Worm (Caenorhabditis elegans) whole organism, L4 larva: Measurements from ENCODE around the gene madf-9.
A peak's percentile ranks its signal among the peaks of the same experiment; 100 is the strongest.

ENCODE experiments used
- D1046.2 ChIP-seq: fragments of 200-800 bp; sonication (Bioruptor generic); IDR thresholded peaks from 2 replicates; pipeline ENCODE4 v1.3.6; 2022; ENCODE audit warnings: missing genetic modification characterization, missing compliant biosample characterization
- F10B5.3 ChIP-seq: sonication (generic microtip); optimal IDR thresholded peaks from 2 replicates; lab custom pipeline; 2016; ENCODE audit warnings: mild to moderate bottlenecking, missing genetic modification characterization, missing compliant biosample characterization
- F49E8.2 ChIP-seq: sonication (generic microtip); optimal IDR thresholded peaks from 2 replicates; lab custom pipeline; 2016; ENCODE audit warnings: missing compliant biosample characterization, mild to moderate bottlenecking, missing genetic modification characterization, borderline replicate concordance
- R02D3.7 ChIP-seq: fragments of 150-350 bp; sonication (generic microtip); optimal IDR thresholded peaks from 3 replicates; lab custom pipeline; 2014; ENCODE audit warnings: missing biosample characterization, missing genetic modification characterization
- T20F7.1 ChIP-seq: fragments of 200-800 bp; sonication (Bioruptor generic); optimal IDR thresholded peaks from 2 replicates; lab custom pipeline; 2018; ENCODE audit warnings: mild to moderate bottlenecking, missing genetic modification characterization, missing compliant biosample characterization
- Y48G9A.11 ChIP-seq: fragments of 200-800 bp; sonication (Bioruptor generic); IDR thresholded peaks from 2 replicates; pipeline ENCODE4 v1.3.6; 2022; ENCODE audit warnings: missing genetic modification reagents, missing genetic modification characterization, missing compliant biosample characterization
- Y5F2A.4 ChIP-seq: fragments of 200-800 bp; sonication (Bioruptor generic); optimal IDR thresholded peaks from 2 replicates; lab custom pipeline; 2018; ENCODE audit warnings: mild to moderate bottlenecking, missing genetic modification characterization, missing compliant biosample characterization
- Y75B8A.6 ChIP-seq: fragments of 200-800 bp; sonication (Bioruptor generic); IDR thresholded peaks from 2 replicates; pipeline ENCODE4 v1.3.6; 2022; ENCODE audit warnings: missing genetic modification reagents, missing genetic modification characterization, missing compliant biosample characterization
- aha-1 ChIP-seq: fragments of 150-350 bp; peaks from one replicate; lab custom pipeline; 2014; ENCODE audit warnings: missing biosample characterization, missing genetic modification characterization
- ama-1 ChIP-seq: fragments of 150-350 bp; optimal IDR thresholded peaks from 2 replicates; lab custom pipeline; 2014; ENCODE audit warnings: inconsistent platforms, mixed read lengths
- ceh-20 ChIP-seq: fragments of 200-800 bp; sonication (Bioruptor generic); IDR thresholded peaks from 2 replicates; pipeline ENCODE4 v1.3.6; 2022; ENCODE audit warnings: missing genetic modification reagents, missing genetic modification characterization, missing compliant biosample characterization
- daf-16 ChIP-seq, 3 experiments: sonication (generic microtip); optimal IDR thresholded peaks; 2 replicates each; lab custom pipeline; 2016 to 2017; ENCODE audit warnings: missing genetic modification characterization in 3 of 3, missing genetic modification reagents in 3 of 3, mild to moderate bottlenecking in 2 of 3, missing compliant biosample characterization in 2 of 3, missing biosample characterization in 1 of 3, moderate library complexity in 1 of 3
- dve-1 ChIP-seq: sonication (generic microtip); optimal IDR thresholded peaks from 2 replicates; lab custom pipeline; 2017; ENCODE audit warnings: antibody characterized with exemption, mild to moderate bottlenecking, missing genetic modification characterization, missing compliant biosample characterization; ENCODE audit not compliant: insufficient read depth
- egl-27 ChIP-seq: sonication (generic microtip); optimal IDR thresholded peaks from 3 replicates; lab custom pipeline; 2017; ENCODE audit warnings: missing biosample characterization, missing genetic modification reagents, missing genetic modification characterization
- fkh-10 ChIP-seq: fragments of 150-350 bp; optimal IDR thresholded peaks from 2 replicates; lab custom pipeline; 2014; ENCODE audit warnings: missing biosample characterization, missing genetic modification reagents, missing genetic modification characterization
- hif-1 ChIP-seq, 2 experiments: sonication (generic microtip); optimal IDR thresholded peaks; 2 replicates each; lab custom pipeline; 2016 to 2017; ENCODE audit warnings: missing compliant biosample characterization in 2 of 2, missing genetic modification characterization in 2 of 2, missing genetic modification reagents in 2 of 2, missing genotype in 2 of 2, mild to moderate bottlenecking in 1 of 2
- hlh-11 ChIP-seq: fragments of 200-800 bp; sonication (Bioruptor generic); optimal IDR thresholded peaks from 2 replicates; lab custom pipeline; 2018; ENCODE audit warnings: mild to moderate bottlenecking, missing genetic modification characterization, missing compliant biosample characterization
- hlh-30 ChIP-seq: sonication (generic microtip); optimal IDR thresholded peaks from 2 replicates; lab custom pipeline; 2017; ENCODE audit warnings: antibody characterized with exemption, mild to moderate bottlenecking, missing genetic modification characterization, missing compliant biosample characterization; ENCODE audit not compliant: insufficient read depth
- lim-7 ChIP-seq: fragments of 200-800 bp; sonication (Bioruptor generic); IDR thresholded peaks from 2 replicates; pipeline ENCODE4 v1.3.6; 2022; ENCODE audit warnings: missing genetic modification characterization, missing compliant biosample characterization
- lin-13 ChIP-seq: fragments of 150-350 bp; optimal IDR thresholded peaks from 2 replicates; lab custom pipeline; 2014; ENCODE audit warnings: missing biosample characterization, missing genetic modification reagents, missing genetic modification characterization
- lin-38 ChIP-seq: fragments of 200-800 bp; sonication (Bioruptor generic); IDR thresholded peaks from 2 replicates; pipeline ENCODE4 v1.3.6; 2022; ENCODE audit warnings: missing genetic modification reagents, missing genetic modification characterization, missing compliant biosample characterization
- mdl-1 ChIP-seq, 2 experiments: fragments of 150-350 bp in 1 of 2; sonication (generic microtip) in 1 of 2; optimal IDR thresholded peaks; 2 replicates each; lab custom pipeline; 2014 to 2017; ENCODE audit warnings: missing biosample characterization in 2 of 2, missing genetic modification characterization in 2 of 2
- nhr-11 ChIP-seq: fragments of 150-350 bp; optimal IDR thresholded peaks from 2 replicates; lab custom pipeline; 2014; ENCODE audit warnings: missing biosample characterization, missing genetic modification characterization
- nhr-111 ChIP-seq: fragments of 200-800 bp; sonication (Bioruptor generic); optimal IDR thresholded peaks from 2 replicates; lab custom pipeline; 2018; ENCODE audit warnings: mild to moderate bottlenecking, missing genetic modification characterization, missing compliant biosample characterization
- nhr-237 ChIP-seq: sonication (generic microtip); optimal IDR thresholded peaks from 2 replicates; lab custom pipeline; 2017; ENCODE audit warnings: missing biosample characterization, missing genetic modification characterization
- nhr-28 ChIP-seq: fragments of 150-350 bp; optimal IDR thresholded peaks from 2 replicates; lab custom pipeline; 2014; ENCODE audit warnings: missing biosample characterization, missing genetic modification characterization
- nhr-42 ChIP-seq: fragments of 200-800 bp; sonication (Bioruptor generic); IDR thresholded peaks from 2 replicates; pipeline ENCODE4 v1.3.6; 2022; ENCODE audit warnings: missing genetic modification characterization, missing compliant biosample characterization
- nhr-76 ChIP-seq: fragments of 150-350 bp; optimal IDR thresholded peaks from 2 replicates; lab custom pipeline; 2014; ENCODE audit warnings: missing biosample characterization, missing genetic modification characterization
- set-16 ChIP-seq: fragments of 200-800 bp; sonication (Bioruptor generic); IDR thresholded peaks from 2 replicates; pipeline ENCODE4 v1.3.6; 2022; ENCODE audit warnings: missing genetic modification reagents, missing genetic modification characterization, missing compliant biosample characterization
- skn-1 ChIP-seq: fragments of 150-350 bp; optimal IDR thresholded peaks from 2 replicates; lab custom pipeline; 2014; ENCODE audit warnings: missing biosample characterization, missing genetic modification characterization
- spr-3 ChIP-seq: fragments of 200-800 bp; sonication (Bioruptor generic); optimal IDR thresholded peaks from 2 replicates; lab custom pipeline; 2018; ENCODE audit warnings: mild to moderate bottlenecking, missing genetic modification characterization, missing compliant biosample characterization
- tra-1 ChIP-seq: fragments of 200-800 bp; sonication (Bioruptor generic); IDR thresholded peaks from 2 replicates; pipeline ENCODE4 v1.3.6; 2022; ENCODE audit warnings: missing genetic modification reagents, missing genetic modification characterization, missing compliant biosample characterization
- unc-62 ChIP-seq, 3 experiments: fragments of 150-350 bp in 1 of 3; sonication (generic microtip); optimal IDR thresholded peaks in 2 of 3; peaks in 1 of 3; 1 replicate in 1 of 3; 2 replicates in 2 of 3; lab custom pipeline; 2014 to 2017; ENCODE audit warnings: missing biosample characterization in 3 of 3, missing genetic modification characterization in 3 of 3, missing genetic modification reagents in 3 of 3, missing genotype in 1 of 3
- zfp-2 ChIP-seq: sonication (generic microtip); optimal IDR thresholded peaks from 2 replicates; lab custom pipeline; 2016; ENCODE audit warnings: mild to moderate bottlenecking, missing genetic modification characterization, missing compliant biosample characterization
- zip-11 ChIP-seq: fragments of 200-800 bp; sonication (Bioruptor generic); IDR thresholded peaks from 2 replicates; pipeline ENCODE4 v1.3.6; 2022; ENCODE audit warnings: missing genetic modification characterization, missing compliant biosample characterization

Gene madf-9

DNA sequence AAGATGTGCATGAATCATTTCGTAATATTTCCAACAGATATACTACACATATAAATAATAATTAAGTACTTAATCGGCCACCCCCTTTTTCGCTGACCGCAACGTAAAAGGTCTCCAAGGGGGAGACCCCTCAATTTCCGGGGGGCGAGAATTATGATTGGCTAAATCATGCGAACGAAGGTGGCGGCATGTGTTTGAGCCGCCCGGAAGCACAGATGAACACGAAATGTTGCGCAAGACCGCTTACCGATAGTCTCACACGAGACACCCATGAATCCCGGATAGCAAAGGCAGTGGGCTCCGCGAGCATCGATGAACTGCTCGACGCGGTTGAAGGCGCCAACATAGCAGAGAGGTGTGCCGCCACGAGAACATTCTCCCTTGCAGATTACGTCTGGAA, 28.2 kb downstream of the madf-9 start:
- TF ChIP-seq unc-62 (GFP tag; optimal IDR thresholded peaks at IDR 0.05 in 1 of 2; lab: Kevin White, UChicago) (peak in 1 of 2 experiments; percentile 67), unc-62 (tag; optimal IDR thresholded peaks at IDR 0.05; lab: Kevin White, UChicago) (no peak), set-16 (peak; percentile 36; the same call in 1 of the 2 replicates), Y48G9A.11 (GFP tag; lab: Robert Waterston, UW) (no peak)

DNA sequence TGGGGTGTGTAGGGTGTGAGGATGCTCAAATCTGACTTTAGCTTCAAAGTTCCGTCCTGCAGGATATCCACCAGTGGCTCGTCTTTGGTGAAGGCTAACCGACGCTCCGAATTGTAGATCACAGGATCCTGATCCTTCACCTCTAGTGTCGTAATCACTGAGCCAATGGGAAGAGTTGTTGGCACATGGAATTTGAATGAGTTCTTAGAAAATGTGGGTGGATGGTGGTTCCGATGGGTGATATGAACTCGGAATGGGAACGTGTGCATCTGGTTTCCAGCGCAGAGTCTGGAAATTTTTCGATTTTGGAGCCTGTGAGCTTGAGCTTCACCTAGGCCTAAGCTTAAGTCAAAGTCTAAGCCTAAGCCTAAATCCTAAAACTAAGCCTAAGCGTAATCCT, 29.7 kb downstream of the madf-9 start:
- TF ChIP-seq nhr-42 (GFP tag; lab: Robert Waterston, UW) (no peak), skn-1 (tag; lab: Kevin White, UChicago) (no peak), hlh-11 (tag; lab: Kevin White, UChicago) (no peak), fkh-10 (GFP tag; lab: Kevin White, UChicago) (no peak), aha-1 (tag; lab: Kevin White, UChicago) (peak; percentile 92), tra-1 (0 out of 2 replicates have a peak, but pooled peaks have one; percentile 23), lin-13 (GFP tag; lab: Kevin White, UChicago) (no peak)

DNA sequence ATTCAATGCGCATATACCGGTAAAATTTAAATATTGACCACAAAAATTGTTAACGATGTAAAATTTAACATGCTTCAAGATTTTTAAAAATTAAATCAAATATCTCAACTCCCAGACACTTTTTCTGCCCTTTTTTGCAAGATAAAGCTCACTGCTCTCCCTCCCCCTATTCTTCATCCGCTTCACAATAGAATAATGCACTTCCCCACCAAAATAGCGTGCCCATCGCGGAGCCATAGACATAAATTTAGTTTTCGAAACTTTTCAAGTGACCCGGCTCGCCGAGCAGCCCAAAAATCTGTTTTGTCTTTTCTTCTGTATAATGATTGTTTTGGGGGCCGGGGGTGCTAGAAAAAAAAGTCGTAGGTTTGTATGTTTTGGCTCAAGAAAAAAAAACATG, 30.9 kb downstream of the madf-9 start:
- TF ChIP-seq ceh-20 (GFP tag; lab: Robert Waterston, UW), result no peak
- no peak for TF ChIP-seq lin-38 (GFP tag; lab: Robert Waterston, UW)
- no peak for TF ChIP-seq dve-1
- TF ChIP-seq nhr-111, result no peak

DNA sequence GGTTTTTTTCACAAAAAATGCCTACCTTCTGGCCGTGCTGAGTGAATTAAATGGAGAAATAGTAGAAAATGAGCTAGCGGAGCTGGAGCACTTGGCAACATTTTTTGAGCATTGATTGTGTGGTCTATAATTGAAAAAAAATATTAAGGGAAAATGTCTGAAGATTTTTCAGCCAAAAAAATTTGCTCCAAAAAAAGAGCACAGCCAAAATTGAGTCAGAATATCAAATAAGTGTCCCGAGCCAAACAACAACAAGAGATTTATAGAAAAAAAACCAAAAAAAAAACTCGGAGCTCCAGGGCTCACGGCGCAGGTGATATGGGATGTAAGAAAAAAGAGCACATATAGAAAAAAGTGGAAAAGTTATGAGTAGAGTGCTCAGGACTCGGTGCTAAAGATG, 31.7 kb downstream of the madf-9 start, which contains the start of gene fmil-1:
Gene fmil-1 (minus strand): TSS at position 101 of the 400 bp plus-strand sequence.
- TF ChIP-seq unc-62 (GFP tag; optimal IDR thresholded peaks at IDR 0.05 in 1 of 2; lab: Kevin White, UChicago) (no peak), unc-62 (tag; optimal IDR thresholded peaks at IDR 0.05; lab: Kevin White, UChicago) (no peak), T20F7.1 (GFP tag; lab: Kevin White, UChicago) (no peak), lim-7 (no peak), mdl-1 (tag; optimal IDR thresholded peaks at IDR 0.05; lab: Kevin White, UChicago) (no peak), nhr-42 (GFP tag; lab: Robert Waterston, UW) (no peak)
- TF ChIP-seq, all 104 proteins: peak for 0

DNA sequence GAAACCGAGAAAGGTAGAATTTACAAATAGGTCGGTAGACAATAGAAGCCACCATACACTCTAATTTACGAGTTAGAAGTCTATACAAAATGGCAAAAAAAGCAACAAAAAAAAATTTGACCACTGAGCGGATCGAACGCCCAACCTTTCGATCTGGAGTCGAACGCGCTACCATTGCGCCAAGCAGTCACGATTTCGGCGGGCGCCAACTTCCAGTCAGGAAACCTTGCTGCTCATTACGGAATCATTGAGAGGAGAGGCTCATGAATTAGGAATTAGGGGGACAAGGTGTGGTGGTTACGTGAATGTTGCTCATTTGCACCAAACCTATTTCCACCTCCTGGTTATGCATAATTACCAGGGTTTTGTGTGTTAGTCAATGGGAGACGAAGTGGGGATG, 44.9 kb downstream of the madf-9 start:
- TF ChIP-seq D1046.2 (GFP tag; lab: Robert Waterston, UW) (no peak), nhr-76 (tag; lab: Kevin White, UChicago) (no peak), zip-11 (GFP tag; lab: Robert Waterston, UW) (no peak), zfp-2 (tag; lab: Kevin White, UChicago) (no peak), spr-3 (no peak), egl-27 (tag; lab: Kevin White, UChicago) (no peak), F10B5.3 (tag; lab: Kevin White, UChicago) (no peak), Y5F2A.4 (GFP tag; lab: Kevin White, UChicago) (no peak), hif-1 (tag; optimal IDR thresholded peaks at IDR 0.05; lab: Kevin White, UChicago) (no peak), unc-62 (GFP tag; optimal IDR thresholded peaks at IDR 0.05 in 1 of 2; lab: Kevin White, UChicago) (no peak), unc-62 (tag; optimal IDR thresholded peaks at IDR 0.05; lab: Kevin White, UChicago) (no peak), Y75B8A.6 (GFP tag; lab: Robert Waterston, UW) (no peak), daf-16 (GFP tag; optimal IDR thresholded peaks at IDR 0.05; lab: Kevin White, UChicago) (no peak), daf-16 (tag; optimal IDR thresholded peaks at IDR 0.05; lab: Kevin White, UChicago) (no peak)
- TF ChIP-seq, all 104 proteins: peak for 0

DNA sequence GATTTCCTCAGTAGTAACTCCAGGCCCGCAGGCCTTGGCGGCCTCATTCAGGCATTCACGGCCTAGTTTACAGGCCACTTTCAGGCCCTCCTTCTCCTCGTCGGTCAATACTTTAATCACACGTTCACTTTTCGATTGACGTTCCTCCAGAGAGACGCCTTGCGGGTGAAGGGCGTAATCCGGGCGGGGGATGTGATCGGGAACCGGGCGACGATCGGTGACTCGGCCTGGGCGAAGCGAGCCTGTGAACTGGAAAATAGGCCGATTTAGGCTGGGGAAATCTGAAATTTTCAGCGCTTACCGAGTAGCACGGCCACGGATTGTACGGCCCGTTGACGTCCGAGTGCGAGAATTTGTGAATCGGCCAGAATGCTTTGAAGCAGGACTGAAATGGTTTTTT, 49.4 kb downstream of the madf-9 start:
- TF ChIP-seq ama-1 (no peak), F49E8.2 (tag; lab: Kevin White, UChicago) (no peak), R02D3.7 (tag; lab: Kevin White, UChicago) (no peak), hlh-30 (tag; lab: Kevin White, UChicago) (no peak), nhr-11 (tag; lab: Kevin White, UChicago) (no peak), D1046.2 (GFP tag; lab: Robert Waterston, UW) (0 out of 2 replicates have a peak, but pooled peaks have one; percentile 46), nhr-76 (tag; lab: Kevin White, UChicago) (no peak), set-16 (peak; percentile 73), nhr-237 (tag; lab: Kevin White, UChicago) (no peak), nhr-28 (tag; lab: Kevin White, UChicago) (no peak)
- TF ChIP-seq, all 104 proteins: peak for 2
